Fruit fly (Drosophila melanogaster): Measurements from ENCODE around the gene Arpc4.

Gene Arpc4

dm6 chr2L:6139082-6139481 is 14.2 kb downstream of the Arpc4 start, which contains the start of gene CG13991:
Gene CG13991, plus strand, starts transcription at chr2L:6139382.
- TF ChIP-seq CG8478 (optimal IDR thresholded peaks at IDR 0.05) (no peak), CTCF (optimal IDR thresholded peaks at IDR 0.05) (no peak)

dm6 chr2L:6151669-6152068 is 26.7 kb downstream of the Arpc4 start, which contains the start of gene Muc26B:
Gene Muc26B, plus strand, starts transcription at chr2L:6151969.
- TF ChIP-seq CTCF (optimal IDR thresholded peaks at IDR 0.05) (no peak), CG8478 (optimal IDR thresholded peaks at IDR 0.05) (no peak)

DNA sequence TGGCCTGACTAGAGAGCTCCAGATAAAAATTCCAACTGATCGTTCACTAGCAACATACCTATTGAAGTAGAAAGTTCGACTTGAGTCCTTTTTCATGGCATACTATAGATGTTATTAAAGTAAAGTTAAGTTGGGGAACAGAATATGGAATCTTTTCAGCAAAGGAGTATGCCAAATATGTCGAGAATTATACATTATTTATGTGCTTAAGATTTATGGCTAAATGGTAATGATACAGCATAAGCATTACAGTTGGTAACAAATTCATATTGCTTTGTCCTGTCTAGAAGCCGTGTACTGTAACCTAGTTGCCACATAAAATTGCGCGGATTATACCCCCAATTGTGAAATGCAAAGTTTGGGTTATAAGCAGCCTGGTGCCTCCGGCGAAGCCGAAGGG is 30.1 kb downstream of the Arpc4 start, which contains the start of gene CG31639:
Gene CG31639, minus strand, starts transcription at position 101 of the 400 bp plus-strand sequence.
- TF ChIP-seq CG8478 (optimal IDR thresholded peaks at IDR 0.05) (no peak), CTCF (optimal IDR thresholded peaks at IDR 0.05) (no peak)

DNA sequence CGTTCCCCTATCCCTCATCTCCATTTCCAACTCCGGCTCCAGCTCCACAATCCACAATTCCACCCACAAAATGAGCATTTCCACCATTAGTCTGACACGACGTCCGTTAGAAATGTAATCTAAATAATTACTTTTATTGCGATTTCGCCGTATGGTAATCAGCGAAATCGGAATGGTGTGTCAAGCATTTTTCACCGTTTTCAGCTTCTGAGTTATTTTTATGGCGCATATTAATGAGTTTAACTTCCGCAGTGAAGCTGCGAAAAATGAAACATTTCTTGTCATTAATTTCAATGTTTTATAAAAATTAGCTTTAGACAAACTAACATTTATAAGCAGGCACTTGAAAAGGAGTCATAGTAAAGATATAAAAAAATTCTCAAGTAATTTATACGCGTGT is 35.2 kb downstream of the Arpc4 start, which contains the start of gene CG13989:
Gene CG13989, plus strand, starts transcription at position 301 of the 400 bp plus-strand sequence.
- TF ChIP-seq CTCF (optimal IDR thresholded peaks at IDR 0.05) (no peak), CG8478 (optimal IDR thresholded peaks at IDR 0.05) (no peak)

dm6 chr2L:6165686-6166085 is 40.8 kb downstream of the Arpc4 start:
- TF ChIP-seq CG8478 (optimal IDR thresholded peaks at IDR 0.05) = no peak
- no peak for TF ChIP-seq CTCF (optimal IDR thresholded peaks at IDR 0.05)

dm6 chr2L:6169119-6169518 is 44.2 kb downstream of the Arpc4 start:
- TF ChIP-seq CG8478 (optimal IDR thresholded peaks at IDR 0.05) (no peak), CTCF (optimal IDR thresholded peaks at IDR 0.05) (no peak)

- no peak for TF ChIP-seq CTCF (optimal IDR thresholded peaks at IDR 0.05)
- no peak for TF ChIP-seq CG8478 (optimal IDR thresholded peaks at IDR 0.05)
Observed at dm6 chr2L:6171166-6171565, 46.2 kb downstream of the Arpc4 start.

DNA sequence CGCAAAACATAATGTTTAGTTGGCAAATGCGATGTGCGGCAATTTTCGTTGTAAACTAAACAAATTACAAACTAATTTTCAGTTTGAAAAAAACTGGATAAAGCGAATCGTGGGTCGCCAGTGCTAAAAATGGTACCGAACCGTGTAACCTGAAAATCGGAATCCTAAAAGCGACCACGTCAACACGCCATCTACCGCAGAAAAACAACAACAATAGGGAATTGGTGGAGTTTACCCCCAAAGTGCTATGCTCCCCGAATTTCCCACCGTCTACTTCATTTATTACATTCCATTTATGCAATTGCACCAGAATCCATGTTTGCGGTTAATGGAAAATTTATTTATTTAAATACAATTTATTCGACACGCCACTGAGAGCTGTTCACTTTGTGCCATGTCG is 48.1 kb downstream of the Arpc4 start:
- TF ChIP-seq CG8478 (optimal IDR thresholded peaks at IDR 0.05) = no peak
- peak; percentile 76 to 79 for TF ChIP-seq CTCF (optimal IDR thresholded peaks at IDR 0.05)

Measured in S2 (cell line).